Worm (Caenorhabditis elegans) whole organism, mixed stage, embryonic: ENCODE results near the gene pdhk-2.

Source experiments
- M03D4.4 ChIP-seq: sonication (generic microtip); optimal IDR thresholded peaks from 2 replicates; lab custom pipeline; 2017; ENCODE audit warnings: mild to moderate bottlenecking, missing genetic modification characterization, missing compliant biosample characterization
- bed-3 ChIP-seq: fragments of 200-800 bp; sonication (Bioruptor generic); optimal IDR thresholded peaks from 3 replicates; lab custom pipeline; 2018; ENCODE audit warnings: mild to moderate bottlenecking, missing genetic modification characterization, moderate library complexity, missing compliant biosample characterization
- blmp-1 ChIP-seq: fragments of 150-350 bp; optimal IDR thresholded peaks from 2 replicates; lab custom pipeline; 2014; ENCODE audit warnings: missing biosample characterization, missing genetic modification characterization
- ceh-39 ChIP-seq: fragments of 150-350 bp; optimal IDR thresholded peaks from 2 replicates; lab custom pipeline; 2014; ENCODE audit warnings: missing biosample characterization, missing genetic modification characterization
- ceh-43 ChIP-seq: fragments of 200-800 bp; sonication (Bioruptor generic); optimal IDR thresholded peaks from 2 replicates; lab custom pipeline; 2018; ENCODE audit warnings: mild to moderate bottlenecking, missing genetic modification characterization, moderate library complexity, missing compliant biosample characterization
- ceh-83 ChIP-seq: fragments of 200-800 bp; sonication (Bioruptor generic); optimal IDR thresholded peaks from 2 replicates; lab custom pipeline; 2018; ENCODE audit warnings: mild to moderate bottlenecking, missing genetic modification characterization, missing compliant biosample characterization
- ces-1 ChIP-seq: fragments of 150-350 bp; optimal IDR thresholded peaks from 2 replicates; lab custom pipeline; 2014; ENCODE audit warnings: missing biosample characterization, missing genetic modification reagents, missing genetic modification characterization
- cnd-1 ChIP-seq: fragments of 200-800 bp; sonication (Bioruptor generic); optimal IDR thresholded peaks from 2 replicates; lab custom pipeline; 2018; ENCODE audit warnings: mild to moderate bottlenecking, missing genetic modification characterization, missing compliant biosample characterization
- drap-1 ChIP-seq: fragments of 200-800 bp; sonication (Bioruptor generic); optimal IDR thresholded peaks from 3 replicates; lab custom pipeline; 2018; ENCODE audit warnings: mild to moderate bottlenecking, missing genetic modification characterization, missing compliant biosample characterization
- elt-1 ChIP-seq: sonication (generic microtip); optimal IDR thresholded peaks from 2 replicates; lab custom pipeline; 2017; ENCODE audit warnings: missing genetic modification characterization, mild to moderate bottlenecking, missing compliant biosample characterization, antibody characterized with exemption, moderate library complexity, borderline replicate concordance; ENCODE audit not compliant: insufficient read depth
- elt-3 ChIP-seq: fragments of 150-350 bp; optimal IDR thresholded peaks from 2 replicates; lab custom pipeline; 2014; ENCODE audit warnings: missing biosample characterization, missing genetic modification characterization
- flh-1 ChIP-seq: fragments of 200-800 bp; sonication (Bioruptor generic); optimal IDR thresholded peaks from 2 replicates; lab custom pipeline; 2018; ENCODE audit warnings: mild to moderate bottlenecking, missing genetic modification characterization, moderate library complexity, missing compliant biosample characterization
- ham-2 ChIP-seq: fragments of 200-800 bp; sonication (Bioruptor generic); optimal IDR thresholded peaks from 2 replicates; lab custom pipeline; 2018; ENCODE audit warnings: mild to moderate bottlenecking, missing genetic modification characterization, missing compliant biosample characterization
- hlh-1 ChIP-seq: fragments of 150-350 bp; optimal IDR thresholded peaks from 2 replicates; lab custom pipeline; 2014; ENCODE audit warnings: missing biosample characterization, missing genetic modification reagents, missing genetic modification characterization
- lin-13 ChIP-seq: fragments of 150-350 bp; optimal IDR thresholded peaks from 2 replicates; lab custom pipeline; 2014; ENCODE audit warnings: missing biosample characterization, missing genetic modification characterization
- lin-32 ChIP-seq: fragments of 200-800 bp; sonication (Bioruptor generic); optimal IDR thresholded peaks from 2 replicates; lab custom pipeline; 2018; ENCODE audit warnings: mild to moderate bottlenecking, missing genetic modification characterization, missing compliant biosample characterization
- lsy-2 ChIP-seq: fragments of 150-350 bp; optimal IDR thresholded peaks from 2 replicates; lab custom pipeline; 2014; ENCODE audit warnings: missing biosample characterization, missing genetic modification characterization
- mab-5 ChIP-seq: fragments of 150-350 bp; optimal IDR thresholded peaks from 2 replicates; lab custom pipeline; 2014; ENCODE audit warnings: missing biosample characterization, missing genetic modification characterization
- mep-1 ChIP-seq: fragments of 150-350 bp; optimal IDR thresholded peaks from 2 replicates; lab custom pipeline; 2017; ENCODE audit warnings: missing biosample characterization, missing genetic modification reagents, missing genetic modification characterization, inconsistent platforms
- mls-2 ChIP-seq: sonication (generic microtip); optimal IDR thresholded peaks from 2 replicates; lab custom pipeline; 2016; ENCODE audit warnings: mild to moderate bottlenecking, missing genetic modification characterization, moderate library complexity, missing compliant biosample characterization
- nhr-12 ChIP-seq: fragments of 150-350 bp; optimal IDR thresholded peaks from 2 replicates; lab custom pipeline; 2014; ENCODE audit warnings: missing biosample characterization, missing genetic modification characterization
- nhr-2 ChIP-seq: fragments of 150-350 bp; optimal IDR thresholded peaks from 2 replicates; lab custom pipeline; 2014; ENCODE audit warnings: missing biosample characterization, missing genetic modification characterization
- nhr-237 ChIP-seq: fragments of 150-350 bp; optimal IDR thresholded peaks from 2 replicates; lab custom pipeline; 2014; ENCODE audit warnings: missing biosample characterization, missing genetic modification characterization
- nhr-28 ChIP-seq: fragments of 150-350 bp; optimal IDR thresholded peaks from 2 replicates; lab custom pipeline; 2014; ENCODE audit warnings: missing biosample characterization, missing genetic modification characterization
- nhr-76 ChIP-seq: sonication (generic microtip); optimal IDR thresholded peaks from 2 replicates; lab custom pipeline; 2017; ENCODE audit warnings: missing biosample characterization, missing genetic modification characterization
- pha-4 ChIP-seq: fragments of 150-350 bp; optimal IDR thresholded peaks from 2 replicates; lab custom pipeline; 2018; ENCODE audit warnings: missing biosample characterization, missing genetic modification reagents, missing genetic modification characterization
- sem-2 ChIP-seq: fragments of 200-800 bp; sonication (Bioruptor generic); optimal IDR thresholded peaks from 2 replicates; lab custom pipeline; 2018; ENCODE audit warnings: mild to moderate bottlenecking, missing genetic modification characterization, missing compliant biosample characterization
- snpc-4 ChIP-seq: fragments of 150-350 bp; optimal IDR thresholded peaks from 2 replicates; lab custom pipeline; 2014; ENCODE audit warnings: missing biosample characterization, missing genetic modification characterization
- sptf-1 ChIP-seq: sonication (generic microtip); optimal IDR thresholded peaks from 2 replicates; lab custom pipeline; 2017; ENCODE audit warnings: mild to moderate bottlenecking, missing genetic modification characterization, moderate library complexity, missing compliant biosample characterization
- tbx-8 ChIP-seq: fragments of 200-800 bp; sonication (Bioruptor generic); optimal IDR thresholded peaks from 2 replicates; lab custom pipeline; 2018; ENCODE audit warnings: mild to moderate bottlenecking, missing genetic modification characterization, moderate library complexity, missing compliant biosample characterization
- unc-120 ChIP-seq: sonication (generic microtip); optimal IDR thresholded peaks from 2 replicates; lab custom pipeline; 2017; ENCODE audit warnings: missing genetic modification characterization, missing compliant biosample characterization; ENCODE audit not compliant: poor library complexity, severe bottlenecking
- unc-39 ChIP-seq: fragments of 150-350 bp; optimal IDR thresholded peaks from 2 replicates; lab custom pipeline; 2014; ENCODE audit warnings: missing biosample characterization, missing genetic modification characterization
- unc-62 ChIP-seq: fragments of 150-350 bp; optimal IDR thresholded peaks from 2 replicates; lab custom pipeline; 2014; ENCODE audit warnings: missing biosample characterization, missing genetic modification reagents, missing genetic modification characterization
- zip-8 ChIP-seq: fragments of 150-350 bp; optimal IDR thresholded peaks from 2 replicates; lab custom pipeline; 2014; ENCODE audit warnings: missing biosample characterization, missing genetic modification characterization
- ztf-11 ChIP-seq: fragments of 150-350 bp; optimal IDR thresholded peaks from 2 replicates; lab custom pipeline; 2014; ENCODE audit warnings: missing biosample characterization, missing genetic modification characterization

The pdhk-2 gene

ce11 chrIII:8741276-8741860 lies at the start of gene pdhk-2:
pdhk-2 (minus strand) TSS chrIII:8741412.
- TF ChIP-seq sem-2 (GFP tag; lab: Kevin White, UChicago): no peak
- peak; percentile 31 for TF ChIP-seq bed-3 (GFP tag; lab: Kevin White, UChicago)
- no peak for TF ChIP-seq nhr-12 (tag; lab: Kevin White, UChicago)
- TF ChIP-seq zip-8 (tag; lab: Kevin White, UChicago): peak; percentile 82
- TF ChIP-seq unc-39 (tag; lab: Kevin White, UChicago): no peak
- no peak for TF ChIP-seq blmp-1 (tag; lab: Kevin White, UChicago)
- peak; percentile 57 for TF ChIP-seq unc-62 (GFP tag; lab: Kevin White, UChicago)
- no peak for TF ChIP-seq nhr-28 (tag; lab: Kevin White, UChicago)
- TF ChIP-seq hlh-1 (tag; lab: Kevin White, UChicago): peak; percentile 54
- TF ChIP-seq lsy-2: peak; percentile 85
- peak; percentile 78 for TF ChIP-seq M03D4.4 (tag; lab: Kevin White, UChicago)
- peak; percentile 78 for TF ChIP-seq ces-1
- TF ChIP-seq mep-1: peak; percentile 90
- peak; percentile 76 for TF ChIP-seq pha-4
- TF ChIP-seq tbx-8: no peak
- peak; percentile 67 for TF ChIP-seq ceh-39 (tag; lab: Kevin White, UChicago)
- peak; percentile 4 for TF ChIP-seq flh-1 (GFP tag; lab: Kevin White, UChicago)
- TF ChIP-seq mls-2 (tag; lab: Kevin White, UChicago): peak; percentile 81
- TF ChIP-seq ztf-11 (tag; lab: Kevin White, UChicago): no peak
- no peak for TF ChIP-seq snpc-4 (tag; lab: Kevin White, UChicago)
- peak; percentile 72 for TF ChIP-seq ceh-83
- TF ChIP-seq ham-2: peak; percentile 39
- TF ChIP-seq nhr-2 (tag; lab: Kevin White, UChicago): no peak
- TF ChIP-seq ceh-43 (GFP tag; lab: Kevin White, UChicago): peak; percentile 71
- peak; percentile 90 for TF ChIP-seq unc-120 (tag; lab: Kevin White, UChicago)
- no peak for TF ChIP-seq mab-5 (tag; lab: Kevin White, UChicago)
- peak; percentile 64 for TF ChIP-seq cnd-1
- peak; percentile 58 for TF ChIP-seq elt-1 (tag; lab: Kevin White, UChicago)
- TF ChIP-seq lin-13 (tag; lab: Kevin White, UChicago): peak; percentile 87
- no peak for TF ChIP-seq nhr-76
- no peak for TF ChIP-seq elt-3 (tag; lab: Kevin White, UChicago)
- TF ChIP-seq nhr-237 (tag; lab: Kevin White, UChicago): peak; percentile 80
- TF ChIP-seq lin-32 (GFP tag; lab: Kevin White, UChicago): peak; percentile 4
- TF ChIP-seq drap-1 (GFP tag; lab: Kevin White, UChicago): peak; percentile 76
- TF ChIP-seq sptf-1 (tag; lab: Kevin White, UChicago): peak; percentile 86
- TF ChIP-seq, all 35 proteins: peak for 23

ce11 chrIII:8788690-8789089 lies 47.5 kb upstream of the pdhk-2 start:
- TF ChIP-seq lsy-2 (no peak), cnd-1 (no peak), pha-4 (no peak), flh-1 (GFP tag; lab: Kevin White, UChicago) (no peak), ztf-11 (tag; lab: Kevin White, UChicago) (no peak), mab-5 (tag; lab: Kevin White, UChicago) (no peak), sptf-1 (tag; lab: Kevin White, UChicago) (no peak), nhr-12 (tag; lab: Kevin White, UChicago) (no peak), mls-2 (tag; lab: Kevin White, UChicago) (no peak), bed-3 (GFP tag; lab: Kevin White, UChicago) (no peak), blmp-1 (tag; lab: Kevin White, UChicago) (no peak)

- TF ChIP-seq nhr-2 (tag; lab: Kevin White, UChicago) (no peak), ceh-83 (no peak), bed-3 (GFP tag; lab: Kevin White, UChicago) (no peak), sem-2 (GFP tag; lab: Kevin White, UChicago) (no peak), lin-32 (GFP tag; lab: Kevin White, UChicago) (no peak), tbx-8 (no peak), mep-1 (no peak), mab-5 (tag; lab: Kevin White, UChicago) (no peak), elt-3 (tag; lab: Kevin White, UChicago) (no peak), nhr-237 (tag; lab: Kevin White, UChicago) (no peak), M03D4.4 (tag; lab: Kevin White, UChicago) (no peak), pha-4 (no peak), drap-1 (GFP tag; lab: Kevin White, UChicago) (no peak), hlh-1 (tag; lab: Kevin White, UChicago) (no peak), sptf-1 (tag; lab: Kevin White, UChicago) (no peak), unc-62 (GFP tag; lab: Kevin White, UChicago) (no peak), snpc-4 (tag; lab: Kevin White, UChicago) (no peak)
Observed at ce11 chrIII:8786077-8786476, 44.9 kb upstream of the pdhk-2 start, which contains the start of gene K02D10.8. K02D10.8 (plus strand) TSS chrIII:8786377.
